1 fruit fly cellular context compared by ENCODE assay signal in genomic region chrX:9248040-9248439, dm6.
TF ChIP-seq lines count a peak whose summit lies in the region.

No protein-coding gene starts in this region.

TF ChIP-seq in whole organism, embryonic, 481 proteins besides CTCF, POLR2A, EP300 and RAD21 (continued from another document):
- no peak for TF ChIP-seq CG5180 (GFP tag; optimal IDR thresholded peaks at IDR 0.05; lab: Kevin White, UChicago)
- peak; percentile 29 for TF ChIP-seq unpg (GFP tag; optimal IDR thresholded peaks at IDR 0.05; lab: Kevin White, UChicago)
- peak; percentile 8 for TF ChIP-seq D19A (tag; optimal IDR thresholded peaks at IDR 0.05; lab: Kevin White, UChicago)
- peak; percentile 62 for TF ChIP-seq dmrt11E (tag; optimal IDR thresholded peaks at IDR 0.05; lab: Kevin White, UChicago)
- TF ChIP-seq esg (GFP tag; conservative IDR thresholded peaks at IDR 0.05; lab: Robert Waterston, UW): peak; percentile 12; the same call in 1 of the 2 replicates
- peak; percentile 72 for TF ChIP-seq Ets65A (GFP tag; lab: Kevin White, UChicago)
